Worm (Caenorhabditis elegans): Measurements from ENCODE around the gene srw-130.

DNA sequence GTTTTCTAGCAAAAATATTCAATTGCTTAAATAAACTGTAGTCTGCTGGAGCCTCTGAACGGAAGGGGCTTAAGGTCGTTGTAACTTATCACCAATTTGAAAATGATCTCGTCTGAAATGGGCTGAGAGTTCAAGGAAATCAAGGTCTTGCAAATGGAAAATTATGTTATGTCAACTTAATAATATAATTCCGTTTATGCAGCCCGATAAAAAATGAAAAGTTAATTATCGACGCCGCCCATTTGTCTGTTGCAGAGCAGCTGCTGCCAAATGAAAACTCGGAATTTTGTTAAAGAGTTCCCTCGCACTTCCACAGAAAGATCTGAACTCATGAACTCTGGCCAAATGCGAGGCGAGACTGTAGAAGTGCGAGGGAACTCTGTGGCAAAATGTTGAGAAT, 7.6 kb downstream of the srw-130 start, which contains the start of gene srbc-67:
- TF ChIP-seq W03F9.2 (tag; optimal IDR thresholded peaks at IDR 0.05), result no peak
- no peak for TF ChIP-seq him-1 (tag; optimal IDR thresholded peaks at IDR 0.05)
- TF ChIP-seq dao-5 (tag; optimal IDR thresholded peaks at IDR 0.05), result no peak

Data from whole organism, L4/young adult.